Worm (Caenorhabditis elegans) whole organism, L1 larva: ENCODE data around the gene ddo-3.
A peak's percentile ranks its signal among the peaks of the same experiment; 100 is the strongest.

Experiments
- C04F5.9 ChIP-seq: sonication (generic microtip); optimal IDR thresholded peaks from 2 replicates; lab custom pipeline; 2016; ENCODE audit warnings: missing genetic modification characterization, missing compliant biosample characterization
- C16A3.4 ChIP-seq: fragments of 150-350 bp; optimal IDR thresholded peaks from 2 replicates; lab custom pipeline; 2014; ENCODE audit warnings: missing biosample characterization, missing genetic modification characterization
- C34B4.2 ChIP-seq: sonication (generic microtip); optimal IDR thresholded peaks from 2 replicates; lab custom pipeline; 2017; ENCODE audit warnings: mild to moderate bottlenecking, missing genetic modification characterization, missing compliant biosample characterization
- Y116A8C.19 ChIP-seq: sonication (generic microtip); optimal IDR thresholded peaks from 2 replicates; lab custom pipeline; 2016; ENCODE audit warnings: missing compliant biosample characterization, missing genetic modification characterization, borderline replicate concordance
- aha-1 ChIP-seq: fragments of 150-350 bp; optimal IDR thresholded peaks from 2 replicates; lab custom pipeline; 2014; ENCODE audit warnings: missing biosample characterization, missing genetic modification characterization
- alr-1 ChIP-seq: fragments of 200-800 bp; sonication (Bioruptor generic); optimal IDR thresholded peaks from 2 replicates; lab custom pipeline; 2018; ENCODE audit warnings: borderline replicate concordance, mild to moderate bottlenecking, missing genetic modification characterization, missing compliant biosample characterization
- aly-2 ChIP-seq: fragments of 150-350 bp; optimal IDR thresholded peaks from 2 replicates; lab custom pipeline; 2014; ENCODE audit warnings: missing biosample characterization, missing genetic modification characterization
- blmp-1 ChIP-seq: fragments of 150-350 bp; optimal IDR thresholded peaks from 2 replicates; lab custom pipeline; 2014; ENCODE audit warnings: missing biosample characterization, missing genetic modification characterization
- ceh-8 ChIP-seq: fragments of 200-800 bp; sonication (Bioruptor generic); optimal IDR thresholded peaks from 2 replicates; lab custom pipeline; 2018; ENCODE audit warnings: mild to moderate bottlenecking, missing genetic modification characterization, moderate library complexity, missing compliant biosample characterization
- ceh-88 ChIP-seq: fragments of 200-800 bp; sonication (Bioruptor generic); IDR thresholded peaks from 2 replicates; pipeline ENCODE4 v1.3.6; 2022; ENCODE audit warnings: missing genetic modification characterization, missing compliant biosample characterization
- ces-1 ChIP-seq: fragments of 150-350 bp; optimal IDR thresholded peaks from 2 replicates; lab custom pipeline; 2014; ENCODE audit warnings: missing biosample characterization, missing genetic modification reagents, missing genetic modification characterization
- dpl-1 ChIP-seq, 3 experiments: fragments of 150-350 bp in 2 of 3; sonication (generic microtip) in 1 of 3; optimal IDR thresholded peaks; 2 replicates each; lab custom pipeline; 2014 to 2017; ENCODE audit warnings: missing biosample characterization in 3 of 3, missing genetic modification characterization in 3 of 3, missing genetic modification reagents in 3 of 3
- efl-1 ChIP-seq, 4 experiments: fragments of 150-350 bp; optimal IDR thresholded peaks in 3 of 4; peaks in 1 of 4; 1 replicate in 1 of 4; 2 replicates in 3 of 4; lab custom pipeline; 2014; ENCODE audit warnings: missing biosample characterization in 2 of 4, missing genetic modification characterization in 2 of 4, missing genetic modification reagents in 2 of 4
- efl-3 ChIP-seq: fragments of 200-800 bp; sonication (Bioruptor generic); optimal IDR thresholded peaks from 2 replicates; lab custom pipeline; 2018; ENCODE audit warnings: mild to moderate bottlenecking, missing genetic modification characterization, missing compliant biosample characterization
- egl-13 ChIP-seq: sonication (generic microtip); optimal IDR thresholded peaks from 2 replicates; lab custom pipeline; 2016; ENCODE audit warnings: missing genotype, missing genetic modification reagents, missing genetic modification characterization, missing compliant biosample characterization
- elt-2 ChIP-seq: sonication (generic microtip); optimal IDR thresholded peaks from 2 replicates; lab custom pipeline; 2016; ENCODE audit warnings: missing genetic modification characterization, mild to moderate bottlenecking, inconsistent platforms, missing compliant biosample characterization, missing genetic modification reagents
- ets-5 ChIP-seq: fragments of 200-800 bp; sonication (Bioruptor generic); IDR thresholded peaks from 2 replicates; pipeline ENCODE4 v1.3.6; 2022; ENCODE audit warnings: missing genetic modification characterization, missing compliant biosample characterization
- fkh-4 ChIP-seq: sonication (generic microtip); optimal IDR thresholded peaks from 2 replicates; lab custom pipeline; 2016; ENCODE audit warnings: missing compliant biosample characterization, missing genetic modification characterization, borderline replicate concordance
- fos-1 ChIP-seq: fragments of 150-350 bp; optimal IDR thresholded peaks from 2 replicates; lab custom pipeline; 2014; ENCODE audit warnings: missing biosample characterization, missing genetic modification characterization
- grh-1 ChIP-seq: fragments of 200-800 bp; sonication (Bioruptor generic); IDR thresholded peaks from 2 replicates; pipeline ENCODE4 v1.3.6; 2022; ENCODE audit warnings: missing genetic modification reagents, missing genetic modification characterization, missing compliant biosample characterization
- hlh-17 ChIP-seq: fragments of 200-800 bp; sonication (Bioruptor generic); optimal IDR thresholded peaks from 2 replicates; lab custom pipeline; 2018; ENCODE audit warnings: missing genetic modification characterization, mild to moderate bottlenecking, missing compliant biosample characterization, moderate library complexity, borderline replicate concordance
- irx-1 ChIP-seq: sonication (generic microtip); optimal IDR thresholded peaks from 2 replicates; lab custom pipeline; 2016; ENCODE audit warnings: missing genetic modification characterization, missing compliant biosample characterization
- lin-13 ChIP-seq: fragments of 150-350 bp; optimal IDR thresholded peaks from 2 replicates; lab custom pipeline; 2014; ENCODE audit warnings: missing biosample characterization, missing genetic modification reagents, missing genetic modification characterization
- lin-39 ChIP-seq: fragments of 150-350 bp; optimal IDR thresholded peaks from 2 replicates; lab custom pipeline; 2014; ENCODE audit warnings: missing biosample characterization, missing genetic modification reagents, missing genetic modification characterization
- lir-3 ChIP-seq: sonication (generic microtip); optimal IDR thresholded peaks from 2 replicates; lab custom pipeline; 2016; ENCODE audit warnings: mild to moderate bottlenecking, missing genetic modification characterization, moderate library complexity, missing compliant biosample characterization; ENCODE audit not compliant: poor library complexity
- lsy-2 ChIP-seq, 2 experiments: fragments of 150-350 bp; optimal IDR thresholded peaks; 2 replicates each; lab custom pipeline; 2014; ENCODE audit warnings: missing biosample characterization in 2 of 2, missing genetic modification characterization in 2 of 2
- mab-9 ChIP-seq: fragments of 200-800 bp; sonication (Bioruptor generic); IDR thresholded peaks from 2 replicates; pipeline ENCODE4 v1.3.6; 2022; ENCODE audit warnings: missing genetic modification reagents, missing genetic modification characterization, missing compliant biosample characterization
- mdl-1 ChIP-seq, 2 experiments: fragments of 150-350 bp; optimal IDR thresholded peaks; 2 replicates each; lab custom pipeline; 2014 to 2017; ENCODE audit warnings: missing biosample characterization in 2 of 2, missing genetic modification characterization in 2 of 2, inconsistent platforms in 1 of 2
- mef-2 ChIP-seq: fragments of 150-350 bp; optimal IDR thresholded peaks from 2 replicates; lab custom pipeline; 2014; ENCODE audit warnings: missing biosample characterization, missing genetic modification characterization
- mep-1 ChIP-seq: fragments of 150-350 bp; optimal IDR thresholded peaks from 2 replicates; lab custom pipeline; 2014; ENCODE audit warnings: missing biosample characterization, missing genetic modification characterization
- nhr-11 ChIP-seq: fragments of 150-350 bp; optimal IDR thresholded peaks from 2 replicates; lab custom pipeline; 2014; ENCODE audit warnings: missing biosample characterization, missing genetic modification characterization
- nhr-12 ChIP-seq: sonication (generic microtip); optimal IDR thresholded peaks from 2 replicates; lab custom pipeline; 2017; ENCODE audit warnings: missing biosample characterization, missing genetic modification characterization
- nhr-19 ChIP-seq: fragments of 200-800 bp; sonication (Bioruptor generic); conservative IDR thresholded peaks from 2 replicates; pipeline ENCODE4 v1.3.6; 2022; ENCODE audit warnings: missing genetic modification characterization, missing compliant biosample characterization
- nhr-28 ChIP-seq: fragments of 150-350 bp; optimal IDR thresholded peaks from 2 replicates; lab custom pipeline; 2014; ENCODE audit warnings: missing biosample characterization, missing genetic modification characterization
- nhr-47 ChIP-seq: sonication (generic microtip); optimal IDR thresholded peaks from 2 replicates; lab custom pipeline; 2016; ENCODE audit warnings: mild to moderate bottlenecking, missing genetic modification characterization, moderate library complexity, missing compliant biosample characterization
- nhr-85 ChIP-seq: sonication (generic microtip); peaks from one replicate; lab custom pipeline; 2016; ENCODE audit warnings: missing genetic modification characterization, inconsistent platforms, missing compliant biosample characterization
- nhr-90 ChIP-seq: sonication (generic microtip); optimal IDR thresholded peaks from 2 replicates; lab custom pipeline; 2016; ENCODE audit warnings: mild to moderate bottlenecking, missing genetic modification characterization, missing compliant biosample characterization; ENCODE audit not compliant: poor library complexity
- rnt-1 ChIP-seq: sonication (generic microtip); optimal IDR thresholded peaks from 2 replicates; lab custom pipeline; 2016; ENCODE audit warnings: mild to moderate bottlenecking, missing genetic modification characterization, moderate library complexity, missing compliant biosample characterization
- skn-1 ChIP-seq: fragments of 150-350 bp; optimal IDR thresholded peaks from 2 replicates; lab custom pipeline; 2014; ENCODE audit warnings: missing biosample characterization, missing genetic modification characterization
- snpc-4 ChIP-seq: fragments of 150-350 bp; optimal IDR thresholded peaks from 2 replicates; lab custom pipeline; 2014; ENCODE audit warnings: missing biosample characterization, missing genetic modification characterization
- snu-23 ChIP-seq: sonication (generic microtip); optimal IDR thresholded peaks from 2 replicates; lab custom pipeline; 2016; ENCODE audit warnings: missing genetic modification characterization, missing compliant biosample characterization
- sox-4 ChIP-seq: sonication (generic microtip); optimal IDR thresholded peaks from 2 replicates; lab custom pipeline; 2016; ENCODE audit warnings: missing genetic modification characterization, missing compliant biosample characterization
- sptf-1 ChIP-seq: fragments of 150-350 bp; optimal IDR thresholded peaks from 2 replicates; lab custom pipeline; 2014; ENCODE audit warnings: missing biosample characterization, missing genetic modification characterization
- sup-37 ChIP-seq: fragments of 200-800 bp; sonication (Bioruptor generic); optimal IDR thresholded peaks from 2 replicates; lab custom pipeline; 2018; ENCODE audit warnings: mild to moderate bottlenecking, missing genetic modification characterization, missing compliant biosample characterization
- tbx-2 ChIP-seq: sonication (generic microtip); optimal IDR thresholded peaks from 2 replicates; lab custom pipeline; 2016; ENCODE audit warnings: missing genetic modification characterization, missing compliant biosample characterization
- tlp-1 ChIP-seq: fragments of 150-350 bp; optimal IDR thresholded peaks from 2 replicates; lab custom pipeline; 2014; ENCODE audit warnings: missing biosample characterization, missing genetic modification characterization
- unc-86 ChIP-seq: sonication (generic microtip); optimal IDR thresholded peaks from 2 replicates; lab custom pipeline; 2016; ENCODE audit warnings: missing genetic modification characterization, missing compliant biosample characterization
- vab-15 ChIP-seq: sonication (generic microtip); optimal IDR thresholded peaks from 2 replicates; lab custom pipeline; 2017; ENCODE audit warnings: missing genotype, mild to moderate bottlenecking, missing genetic modification characterization, missing compliant biosample characterization
- zag-1 ChIP-seq: fragments of 150-350 bp; optimal IDR thresholded peaks from 2 replicates; lab custom pipeline; 2014; ENCODE audit warnings: missing biosample characterization, missing genetic modification characterization
- ztf-4 ChIP-seq: fragments of 150-350 bp; optimal IDR thresholded peaks from 2 replicates; lab custom pipeline; 2014; ENCODE audit warnings: missing biosample characterization, missing genetic modification characterization

Gene ddo-3

ce11 chrIII:6607646-6608045 lies 20.0 kb downstream of the ddo-3 start:
- no peak for TF ChIP-seq efl-1 (optimal IDR thresholded peaks at IDR 0.05; lab: Kevin White, UChicago)
- TF ChIP-seq efl-1 (GFP tag; optimal IDR thresholded peaks at IDR 0.05 in 1 of 2; lab: Kevin White, UChicago): peak in 1 of 2 experiments; percentile 62
- no peak for TF ChIP-seq nhr-11

- peak; percentile 92 for TF ChIP-seq nhr-85 (tag; lab: Kevin White, UChicago)
- peak; percentile 69 for TF ChIP-seq irx-1 (tag; lab: Kevin White, UChicago)
- no peak for TF ChIP-seq mef-2 (tag; lab: Kevin White, UChicago)
- peak; percentile 28 for TF ChIP-seq aly-2 (tag; lab: Kevin White, UChicago)
- no peak for TF ChIP-seq grh-1
- no peak for TF ChIP-seq C34B4.2 (tag; lab: Kevin White, UChicago)
- no peak for TF ChIP-seq hlh-17 (GFP tag; lab: Kevin White, UChicago)
- TF ChIP-seq ceh-88: no peak; the same call in 1 of the 2 replicates
- TF ChIP-seq lir-3: peak; percentile 68
- peak; percentile 87 for TF ChIP-seq nhr-47 (tag; lab: Kevin White, UChicago)
- TF ChIP-seq egl-13 (tag; lab: Kevin White, UChicago): peak; percentile 68
- TF ChIP-seq ceh-8 (GFP tag; lab: Kevin White, UChicago): no peak
- peak; percentile 95 to 97 (median 95) for TF ChIP-seq dpl-1 (GFP tag; optimal IDR thresholded peaks at IDR 0.05; lab: Kevin White, UChicago)
- no peak for TF ChIP-seq mab-9
- no peak for TF ChIP-seq fos-1 (tag; lab: Kevin White, UChicago)
- TF ChIP-seq fkh-4 (tag; lab: Kevin White, UChicago): no peak
- TF ChIP-seq snu-23 (GFP tag; lab: Kevin White, UChicago): peak; percentile 91
- no peak for TF ChIP-seq C04F5.9
- peak; percentile 82 for TF ChIP-seq nhr-90 (tag; lab: Kevin White, UChicago)
- TF ChIP-seq alr-1 (tag; lab: Kevin White, UChicago): no peak
- peak; percentile 63 for TF ChIP-seq unc-86 (tag; lab: Kevin White, UChicago)
- TF ChIP-seq ces-1 (GFP tag; lab: Kevin White, UChicago): no peak
- no peak for TF ChIP-seq nhr-28
- TF ChIP-seq lsy-2 (tag; optimal IDR thresholded peaks at IDR 0.05; lab: Kevin White, UChicago): peak; percentile 86 to 93
- TF ChIP-seq blmp-1 (tag; lab: Kevin White, UChicago): peak; percentile 67
- peak; percentile 84 for TF ChIP-seq mep-1 (tag; lab: Kevin White, UChicago)
- TF ChIP-seq mdl-1 (tag; optimal IDR thresholded peaks at IDR 0.05; lab: Kevin White, UChicago): peak in 1 of 2 experiments; percentile 86
- TF ChIP-seq ets-5 (GFP tag; lab: Robert Waterston, UW): no peak
- peak; percentile 86 for TF ChIP-seq rnt-1
- no peak for TF ChIP-seq sptf-1 (tag; lab: Kevin White, UChicago)
- TF ChIP-seq nhr-19 (GFP tag; lab: Robert Waterston, UW): peak; percentile 100
- TF ChIP-seq tlp-1 (tag; lab: Kevin White, UChicago): no peak
- TF ChIP-seq skn-1 (tag; lab: Kevin White, UChicago): peak; percentile 88
- TF ChIP-seq elt-2 (tag; lab: Kevin White, UChicago): peak; percentile 9
- peak; percentile 87 for TF ChIP-seq tbx-2 (tag; lab: Kevin White, UChicago)
- no peak for TF ChIP-seq sup-37
- peak; percentile 86 for TF ChIP-seq C16A3.4 (tag; lab: Kevin White, UChicago)
- TF ChIP-seq zag-1 (tag; lab: Kevin White, UChicago): no peak
- no peak for TF ChIP-seq efl-3 (GFP tag; lab: Kevin White, UChicago)
- TF ChIP-seq sox-4: peak; percentile 31
- TF ChIP-seq ztf-4 (tag; lab: Kevin White, UChicago): peak; percentile 27
- peak; percentile 61 for TF ChIP-seq snpc-4
- TF ChIP-seq lin-13 (GFP tag; lab: Kevin White, UChicago): peak; percentile 80
- no peak for TF ChIP-seq aha-1 (tag; lab: Kevin White, UChicago)
- TF ChIP-seq lin-39: no peak
- no peak for TF ChIP-seq vab-15 (tag; lab: Kevin White, UChicago)
- no peak for TF ChIP-seq nhr-12 (tag; lab: Kevin White, UChicago)
- no peak for TF ChIP-seq Y116A8C.19
Measured at ce11 chrIII:6608101-6608672, 20.5 kb downstream of the ddo-3 start, which contains the start of the genes mdh-2 and F20H11.4. TSS of gene mdh-2 (minus strand) at chrIII:6608106. TSS of gene F20H11.4 (plus strand) at chrIII:6608622.
